Worm (Caenorhabditis elegans) whole organism, dauer: ENCODE measurements around the gene nhr-61.

Experiments
- unc-62 ChIP-seq: sonication (generic microtip); optimal IDR thresholded peaks from 2 replicates; lab custom pipeline; 2017; ENCODE audit warnings: missing biosample characterization, missing genetic modification reagents, missing genetic modification characterization

nhr-61 gene

DNA sequence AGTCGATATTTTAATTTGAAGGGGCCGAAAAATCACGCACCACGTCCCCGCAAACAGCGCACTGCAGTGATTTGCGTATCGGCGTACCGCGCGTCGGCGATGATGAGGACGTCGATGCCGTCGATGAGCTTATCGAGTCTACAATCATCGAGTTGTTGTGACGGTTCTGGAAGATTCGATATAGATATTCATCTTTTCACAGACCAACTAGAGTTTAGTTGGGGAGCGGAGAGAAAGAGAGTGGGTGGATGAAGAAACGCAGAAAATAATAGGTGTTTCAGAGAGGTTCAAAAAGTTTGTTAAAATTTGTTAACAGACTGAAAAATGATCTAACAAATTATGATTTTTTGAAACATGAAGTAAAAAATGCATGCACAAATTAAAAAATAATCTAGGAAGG lies at the start of gene nhr-61:
Gene nhr-61 (minus strand): TSS at position 168 of the 400 bp plus-strand sequence.
- TF ChIP-seq unc-62 (GFP tag; lab: Kevin White, UChicago): no peak

DNA sequence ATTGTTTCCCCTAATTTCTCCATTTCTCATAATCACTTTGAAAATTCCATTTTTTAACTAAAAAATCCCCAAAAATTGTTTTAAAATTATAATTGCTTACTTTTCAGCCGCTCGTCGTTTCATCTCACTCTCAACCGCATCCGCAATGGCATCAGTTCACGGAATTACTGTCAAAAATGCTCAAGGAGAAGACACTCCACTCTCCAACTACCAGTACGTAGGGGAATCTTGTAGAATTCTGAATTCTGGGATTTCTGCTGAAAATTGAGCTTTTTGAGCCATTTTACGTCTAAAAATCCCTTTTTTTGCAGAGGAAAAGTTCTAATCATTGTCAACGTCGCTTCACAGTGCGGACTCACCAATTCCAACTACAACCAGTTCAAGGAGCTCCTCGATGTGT lies 49.2 kb upstream of the nhr-61 start:
- TF ChIP-seq unc-62 (GFP tag; lab: Kevin White, UChicago): no peak

DNA sequence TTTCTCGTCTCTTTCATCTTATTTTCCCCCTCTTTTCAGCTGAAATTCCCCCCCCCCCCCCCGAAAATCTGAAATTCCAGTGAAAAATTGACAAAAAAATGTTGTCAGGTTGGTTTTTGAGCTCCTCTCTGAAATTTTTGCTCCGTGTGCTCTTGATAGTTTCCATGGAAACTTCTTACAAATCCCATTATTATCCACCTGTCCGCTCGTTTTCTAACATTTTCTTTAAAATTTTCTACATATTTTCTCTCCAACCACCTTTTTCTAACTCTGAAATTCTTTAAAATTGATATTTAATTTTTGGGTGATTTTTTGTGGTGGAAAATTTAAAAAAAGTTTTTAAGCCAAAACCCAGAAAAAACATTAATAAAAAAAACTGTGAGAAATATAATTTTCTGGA lies 48.3 kb upstream of the nhr-61 start, which contains the start of gene gpx-2:
Gene gpx-2 (plus strand): TSS at position 99 of the 400 bp plus-strand sequence.
- no peak for TF ChIP-seq unc-62 (GFP tag; lab: Kevin White, UChicago)

DNA sequence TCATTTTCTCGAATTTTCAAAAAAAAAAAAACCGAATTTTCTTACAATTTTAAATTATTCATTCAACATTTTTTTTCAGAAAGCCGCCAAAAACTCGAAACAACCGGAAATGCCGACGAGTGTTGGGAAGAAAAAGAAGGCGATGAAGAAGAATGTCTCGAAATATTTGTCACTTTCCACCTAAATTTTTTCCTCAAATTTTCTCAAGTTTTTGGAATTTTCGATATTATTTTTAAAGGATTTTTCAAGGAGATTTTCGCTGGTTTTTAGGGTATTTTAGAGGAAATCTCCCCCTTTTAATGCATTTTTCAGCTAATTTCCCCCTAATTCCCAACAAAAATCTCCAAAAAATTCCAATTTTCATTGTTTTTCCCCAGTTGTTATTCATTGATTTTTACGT lies 47.8 kb upstream of the nhr-61 start:
- TF ChIP-seq unc-62 (GFP tag; lab: Kevin White, UChicago): no peak

DNA sequence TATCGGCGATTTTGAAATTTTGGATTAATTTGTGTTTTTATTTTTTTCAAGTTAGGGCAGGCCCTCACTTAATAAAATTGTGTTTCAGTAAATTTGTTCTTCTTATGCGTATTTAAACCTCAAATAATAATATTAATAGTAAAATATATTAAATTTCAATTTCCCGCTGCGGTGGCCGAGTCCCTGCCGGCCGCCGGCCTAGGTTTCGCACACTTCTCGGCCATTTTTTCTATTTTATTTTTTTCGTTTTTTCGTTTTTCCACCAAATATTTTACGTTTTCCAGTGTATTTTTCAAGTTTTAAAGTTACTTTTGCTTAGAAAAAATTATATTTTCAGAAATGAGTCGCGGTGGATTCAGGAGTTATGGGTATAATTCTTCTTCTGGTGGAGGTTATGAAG lies 38.6 kb upstream of the nhr-61 start, which contains the start of gene rbm-28:
Gene rbm-28 (plus strand): TSS at position 338 of the 400 bp plus-strand sequence.
- TF ChIP-seq unc-62 (GFP tag; lab: Kevin White, UChicago): no peak

DNA sequence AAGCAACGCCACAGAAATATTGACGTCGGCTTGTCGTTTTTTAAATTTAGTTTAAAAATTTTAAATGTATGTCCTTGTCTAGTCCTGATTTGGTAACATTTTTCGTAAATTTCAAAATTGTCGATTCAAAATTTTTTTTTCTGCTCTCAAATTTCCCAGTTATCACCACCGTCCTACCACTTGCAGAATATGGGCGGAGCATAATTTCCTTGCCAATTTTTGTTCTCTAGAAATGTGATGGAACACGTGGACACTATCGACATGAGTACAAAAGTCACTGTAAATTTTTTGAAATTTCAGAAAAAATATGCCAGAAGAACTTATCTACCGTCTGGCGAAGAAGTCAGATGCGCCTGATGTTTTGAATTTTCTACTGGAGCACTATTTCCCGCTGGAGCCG lies 36.9 kb upstream of the nhr-61 start, which contains the start of gene R05H10.7:
Gene R05H10.7 (plus strand): TSS at position 301 of the 400 bp plus-strand sequence.
- no peak for TF ChIP-seq unc-62 (GFP tag; lab: Kevin White, UChicago)

DNA sequence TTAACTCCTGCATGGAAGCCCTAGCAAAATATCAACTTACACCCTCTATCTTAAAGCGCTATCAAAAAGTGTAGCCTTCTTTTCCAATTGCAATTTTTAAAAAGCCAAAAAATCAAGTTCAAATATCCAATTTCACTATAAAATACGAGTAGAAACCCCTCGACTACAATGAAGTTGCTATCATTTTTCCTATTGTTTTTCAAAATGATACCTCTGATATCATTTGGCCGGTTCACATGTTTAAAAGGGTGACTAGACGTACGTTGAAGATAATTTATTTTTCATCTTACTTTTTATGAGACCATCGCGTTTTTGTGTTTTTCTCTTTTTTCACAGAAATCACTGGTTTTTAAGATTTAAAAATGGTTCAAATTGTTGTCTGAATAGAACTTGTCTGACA lies 33.1 kb upstream of the nhr-61 start, which contains the start of gene R05H10.1:
Gene R05H10.1 (plus strand): TSS at position 334 of the 400 bp plus-strand sequence.
- no peak for TF ChIP-seq unc-62 (GFP tag; lab: Kevin White, UChicago)

DNA sequence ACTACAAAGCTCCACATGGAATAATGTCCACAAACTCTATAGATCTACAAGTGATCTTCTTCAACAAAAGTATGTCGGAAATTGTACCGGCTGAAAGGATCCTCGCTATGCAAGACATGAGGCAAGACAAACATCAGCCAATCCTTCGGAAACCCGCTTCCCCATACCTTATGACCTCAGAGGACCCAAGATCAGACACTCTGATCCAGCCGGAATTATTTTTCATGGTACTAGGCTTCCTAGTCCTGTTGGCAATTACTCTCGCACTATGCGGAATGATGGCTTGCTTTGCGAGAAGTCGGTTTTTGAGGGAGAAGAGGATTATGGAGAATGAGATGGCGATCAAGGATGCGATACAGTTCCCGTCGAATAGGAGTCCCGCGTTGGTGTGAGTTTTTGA lies 31.6 kb upstream of the nhr-61 start:
- no peak for TF ChIP-seq unc-62 (GFP tag; lab: Kevin White, UChicago)

DNA sequence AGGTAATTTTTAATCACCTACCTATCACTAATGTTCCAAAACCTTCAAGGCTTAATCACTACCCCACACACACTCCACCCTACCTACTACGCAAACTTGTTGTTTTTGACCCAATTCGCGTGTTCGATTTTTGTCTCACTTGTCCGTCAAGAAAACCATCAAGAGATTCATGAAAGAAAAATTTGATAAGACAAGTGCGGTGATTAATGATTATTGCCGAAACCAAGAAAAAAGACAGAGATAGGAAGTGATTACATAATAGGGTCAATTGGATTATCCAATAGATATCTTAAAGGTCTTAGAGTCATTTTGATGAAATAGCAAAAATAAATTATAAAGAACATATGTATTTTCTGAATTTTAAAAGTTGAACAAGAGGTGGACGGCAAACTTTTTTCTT lies 25.9 kb upstream of the nhr-61 start:
- no peak for TF ChIP-seq unc-62 (GFP tag; lab: Kevin White, UChicago)

DNA sequence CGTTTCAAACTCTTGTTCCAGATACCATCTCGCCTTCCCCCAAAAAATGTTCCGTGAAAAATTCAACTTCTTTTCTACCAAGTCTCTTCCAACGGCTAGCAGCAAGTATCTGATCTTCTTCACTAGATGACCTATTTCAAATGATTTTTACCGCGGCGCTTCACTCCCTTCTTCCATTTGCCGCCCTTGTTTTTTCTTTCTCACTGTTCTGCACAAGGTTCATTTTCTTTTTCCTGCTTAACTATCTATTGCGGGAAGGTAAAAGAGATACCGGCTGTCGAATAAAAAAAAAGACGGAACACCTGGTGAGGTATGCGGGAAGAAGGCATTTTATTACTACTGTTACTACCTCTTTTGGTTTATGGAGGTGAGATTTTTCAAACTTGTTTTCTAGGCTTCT lies 24.7 kb upstream of the nhr-61 start, which contains the start of gene cdh-7:
Gene cdh-7 (plus strand): TSS at position 214 of the 400 bp plus-strand sequence.
- no peak for TF ChIP-seq unc-62 (GFP tag; lab: Kevin White, UChicago)

DNA sequence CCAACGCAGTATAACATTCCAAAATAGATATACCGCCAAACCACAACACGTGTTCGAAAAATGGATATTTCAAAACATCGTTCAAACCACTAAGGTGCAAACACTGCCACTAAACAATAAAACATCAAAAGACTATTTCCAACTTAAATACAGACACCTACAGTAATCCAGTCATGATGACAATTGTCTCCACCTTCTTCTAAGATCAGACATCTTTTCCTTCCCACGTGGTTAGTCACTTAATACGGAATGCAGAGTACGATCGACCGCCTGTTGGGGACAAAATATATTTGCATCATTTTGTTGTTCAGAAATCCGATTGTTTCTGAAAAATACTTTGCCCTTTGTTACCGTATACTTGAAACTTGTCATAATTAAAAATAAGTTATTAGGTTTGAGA lies 22.9 kb upstream of the nhr-61 start:
- TF ChIP-seq unc-62 (GFP tag; lab: Kevin White, UChicago): no peak

DNA sequence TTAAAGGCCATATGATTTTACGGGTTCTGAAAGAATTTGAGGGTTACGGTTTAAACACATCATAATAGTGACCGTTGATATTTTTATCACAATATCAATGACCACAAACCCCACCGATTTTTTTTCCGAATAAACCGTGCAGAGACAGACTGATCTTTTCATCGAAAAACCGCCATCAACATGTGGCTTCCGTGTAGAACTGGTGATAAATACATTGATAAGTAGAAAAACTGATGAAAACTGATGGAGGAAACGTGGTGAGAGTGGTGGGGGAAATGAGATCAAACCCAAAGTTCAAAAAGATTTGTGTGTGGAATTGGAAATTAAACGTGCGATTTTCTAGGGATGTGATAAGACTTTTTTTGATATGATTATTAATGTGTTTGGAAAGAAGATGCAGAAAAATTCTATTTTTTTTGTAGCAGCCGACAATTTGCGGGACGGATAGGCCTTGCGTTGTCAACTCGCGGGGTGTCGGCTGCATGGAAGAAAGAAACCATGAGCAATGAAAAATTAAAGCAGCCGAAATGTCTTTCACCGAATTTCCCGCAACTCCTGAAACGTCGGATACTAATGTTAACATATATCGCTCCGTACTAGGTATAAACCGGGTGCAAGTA lies 20.4 kb upstream of the nhr-61 start:
- TF ChIP-seq unc-62 (GFP tag; lab: Kevin White, UChicago): no peak

DNA sequence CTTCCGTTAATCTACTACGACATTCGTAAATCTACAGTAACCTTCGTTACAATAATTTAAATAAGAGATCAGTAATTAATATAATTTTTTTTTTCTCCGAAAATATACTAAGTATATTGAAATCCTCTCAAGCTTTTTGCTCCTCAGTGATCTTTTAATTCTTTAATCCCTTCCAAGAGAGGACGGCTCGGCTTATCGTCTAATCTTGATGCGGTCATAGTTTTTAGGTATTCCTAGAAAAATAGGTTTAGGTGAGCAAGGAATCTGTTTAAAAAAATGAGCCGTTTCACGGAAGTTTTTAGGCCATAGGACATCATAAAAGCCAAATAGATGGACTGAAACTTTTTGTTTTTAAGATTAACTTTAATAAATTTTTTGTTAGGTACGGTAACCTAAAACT lies 13.7 kb upstream of the nhr-61 start:
- TF ChIP-seq unc-62 (GFP tag; lab: Kevin White, UChicago): no peak

DNA sequence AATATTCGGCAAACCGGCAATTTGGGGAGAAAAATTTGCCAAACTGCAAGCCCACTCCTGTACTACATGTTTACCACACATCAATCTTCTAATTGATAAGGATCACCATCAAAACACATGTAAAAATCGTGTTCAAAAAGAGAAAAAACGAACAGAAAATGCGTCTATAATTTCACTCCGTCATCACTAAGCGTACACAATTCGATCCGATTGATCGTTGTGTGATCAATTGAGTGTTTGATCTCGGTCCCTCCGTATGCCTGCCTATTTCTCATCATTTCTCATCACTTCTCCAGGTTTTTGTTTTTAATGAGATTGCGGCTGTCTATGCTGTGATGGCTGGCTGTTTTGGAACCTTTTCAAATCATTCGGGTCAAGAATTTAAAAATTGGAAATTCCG lies 7.1 kb upstream of the nhr-61 start:
- TF ChIP-seq unc-62 (GFP tag; lab: Kevin White, UChicago): no peak

DNA sequence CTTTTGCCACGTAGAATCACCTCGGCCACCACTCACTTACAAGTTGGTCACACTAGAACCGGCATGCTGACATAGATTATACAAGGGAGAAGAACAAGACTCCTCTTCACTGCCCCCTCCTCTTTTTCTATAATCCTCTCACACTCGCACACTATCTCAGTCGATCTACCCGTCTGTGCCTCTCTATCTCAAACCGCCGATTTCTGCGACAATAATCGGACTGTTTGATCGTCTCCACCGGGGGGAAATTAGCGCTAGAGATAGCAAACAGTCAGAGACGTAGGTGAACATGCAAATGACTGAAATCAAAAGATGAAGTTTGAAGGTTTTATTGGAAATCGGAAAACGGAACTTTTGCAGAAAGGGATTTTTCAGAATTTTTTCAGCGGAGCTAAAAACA lies 4.1 kb upstream of the nhr-61 start:
- TF ChIP-seq unc-62 (GFP tag; lab: Kevin White, UChicago): no peak

DNA sequence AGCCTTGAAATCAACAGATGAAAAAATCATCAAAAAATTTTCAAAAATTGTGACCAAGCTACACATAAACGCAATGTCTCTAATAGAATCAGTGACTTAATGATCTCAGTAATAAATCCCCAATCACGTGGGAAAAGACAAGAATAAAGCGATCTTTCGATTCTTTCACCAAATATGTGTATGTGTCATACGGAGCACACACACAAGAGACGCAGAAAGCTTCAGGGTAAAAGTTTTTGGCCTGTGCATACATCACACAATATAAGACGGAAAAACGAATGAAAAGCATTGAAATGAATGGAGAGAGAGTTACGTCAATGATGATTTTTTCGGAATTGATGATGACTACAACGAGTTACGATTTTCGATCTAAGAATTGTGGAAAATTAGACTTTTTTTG lies 2.1 kb upstream of the nhr-61 start:
- no peak for TF ChIP-seq unc-62 (GFP tag; lab: Kevin White, UChicago)

DNA sequence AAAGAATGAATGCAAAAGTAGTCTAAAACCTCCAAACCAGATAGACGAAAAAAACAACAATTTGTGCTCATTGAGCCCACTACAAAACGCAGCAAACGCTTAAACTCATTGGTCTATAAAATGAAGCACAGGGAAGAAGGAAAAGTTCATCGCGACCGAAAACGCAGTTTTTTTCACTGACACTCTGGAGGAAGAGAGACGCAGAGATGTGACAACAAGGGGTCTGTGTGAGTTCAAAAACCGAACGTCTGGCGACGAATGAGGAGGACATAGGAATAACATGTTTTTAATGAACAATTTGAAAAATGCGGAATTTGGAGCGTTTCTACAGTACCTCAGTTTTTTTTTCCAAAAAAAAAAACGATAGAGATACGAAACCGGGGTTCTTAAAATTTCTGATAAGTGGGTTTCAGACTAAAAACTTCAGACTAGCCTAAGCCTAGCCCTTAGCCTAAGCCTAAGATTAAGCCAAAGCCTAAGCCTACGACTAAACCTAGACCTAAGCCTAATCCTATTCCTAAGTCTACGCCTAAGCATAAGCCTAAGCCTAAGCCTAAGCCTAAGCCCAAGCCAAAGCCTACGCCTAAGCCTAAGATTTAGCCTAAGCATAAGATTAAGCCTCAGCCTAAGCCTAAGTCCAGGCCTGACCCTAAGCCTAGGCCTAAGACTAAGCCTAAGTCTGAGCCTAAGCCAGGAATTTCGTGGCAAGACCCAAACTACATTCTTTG lies 1.1 kb upstream of the nhr-61 start:
- TF ChIP-seq unc-62 (GFP tag; lab: Kevin White, UChicago): no peak
